Worm (Caenorhabditis elegans) whole organism, mixed stage, embryonic: ENCODE data around the gene gpr-2.

Source experiments
- M03D4.4 ChIP-seq: sonication (generic microtip); optimal IDR thresholded peaks from 2 replicates; lab custom pipeline; 2017; ENCODE audit warnings: mild to moderate bottlenecking, missing genetic modification characterization, missing compliant biosample characterization
- bed-3 ChIP-seq: fragments of 200-800 bp; sonication (Bioruptor generic); optimal IDR thresholded peaks from 3 replicates; lab custom pipeline; 2018; ENCODE audit warnings: mild to moderate bottlenecking, missing genetic modification characterization, moderate library complexity, missing compliant biosample characterization
- blmp-1 ChIP-seq: fragments of 150-350 bp; optimal IDR thresholded peaks from 2 replicates; lab custom pipeline; 2014; ENCODE audit warnings: missing biosample characterization, missing genetic modification characterization
- ceh-39 ChIP-seq: fragments of 150-350 bp; optimal IDR thresholded peaks from 2 replicates; lab custom pipeline; 2014; ENCODE audit warnings: missing biosample characterization, missing genetic modification characterization
- ceh-43 ChIP-seq: fragments of 200-800 bp; sonication (Bioruptor generic); optimal IDR thresholded peaks from 2 replicates; lab custom pipeline; 2018; ENCODE audit warnings: mild to moderate bottlenecking, missing genetic modification characterization, moderate library complexity, missing compliant biosample characterization
- ceh-83 ChIP-seq: fragments of 200-800 bp; sonication (Bioruptor generic); optimal IDR thresholded peaks from 2 replicates; lab custom pipeline; 2018; ENCODE audit warnings: mild to moderate bottlenecking, missing genetic modification characterization, missing compliant biosample characterization
- cnd-1 ChIP-seq: fragments of 200-800 bp; sonication (Bioruptor generic); optimal IDR thresholded peaks from 2 replicates; lab custom pipeline; 2018; ENCODE audit warnings: mild to moderate bottlenecking, missing genetic modification characterization, missing compliant biosample characterization
- drap-1 ChIP-seq: fragments of 200-800 bp; sonication (Bioruptor generic); optimal IDR thresholded peaks from 3 replicates; lab custom pipeline; 2018; ENCODE audit warnings: mild to moderate bottlenecking, missing genetic modification characterization, missing compliant biosample characterization
- elt-1 ChIP-seq: sonication (generic microtip); optimal IDR thresholded peaks from 2 replicates; lab custom pipeline; 2017; ENCODE audit warnings: missing genetic modification characterization, mild to moderate bottlenecking, missing compliant biosample characterization, antibody characterized with exemption, moderate library complexity, borderline replicate concordance; ENCODE audit not compliant: insufficient read depth
- flh-1 ChIP-seq: fragments of 200-800 bp; sonication (Bioruptor generic); optimal IDR thresholded peaks from 2 replicates; lab custom pipeline; 2018; ENCODE audit warnings: mild to moderate bottlenecking, missing genetic modification characterization, moderate library complexity, missing compliant biosample characterization
- ham-2 ChIP-seq: fragments of 200-800 bp; sonication (Bioruptor generic); optimal IDR thresholded peaks from 2 replicates; lab custom pipeline; 2018; ENCODE audit warnings: mild to moderate bottlenecking, missing genetic modification characterization, missing compliant biosample characterization
- hlh-1 ChIP-seq: fragments of 150-350 bp; optimal IDR thresholded peaks from 2 replicates; lab custom pipeline; 2014; ENCODE audit warnings: missing biosample characterization, missing genetic modification reagents, missing genetic modification characterization
- lin-13 ChIP-seq: fragments of 150-350 bp; optimal IDR thresholded peaks from 2 replicates; lab custom pipeline; 2014; ENCODE audit warnings: missing biosample characterization, missing genetic modification characterization
- lin-32 ChIP-seq: fragments of 200-800 bp; sonication (Bioruptor generic); optimal IDR thresholded peaks from 2 replicates; lab custom pipeline; 2018; ENCODE audit warnings: mild to moderate bottlenecking, missing genetic modification characterization, missing compliant biosample characterization
- lsy-2 ChIP-seq: fragments of 150-350 bp; optimal IDR thresholded peaks from 2 replicates; lab custom pipeline; 2014; ENCODE audit warnings: missing biosample characterization, missing genetic modification characterization
- mab-5 ChIP-seq: fragments of 150-350 bp; optimal IDR thresholded peaks from 2 replicates; lab custom pipeline; 2014; ENCODE audit warnings: missing biosample characterization, missing genetic modification characterization
- mep-1 ChIP-seq: fragments of 150-350 bp; optimal IDR thresholded peaks from 2 replicates; lab custom pipeline; 2017; ENCODE audit warnings: missing biosample characterization, missing genetic modification reagents, missing genetic modification characterization, inconsistent platforms
- mls-2 ChIP-seq: sonication (generic microtip); optimal IDR thresholded peaks from 2 replicates; lab custom pipeline; 2016; ENCODE audit warnings: mild to moderate bottlenecking, missing genetic modification characterization, moderate library complexity, missing compliant biosample characterization
- nhr-12 ChIP-seq: fragments of 150-350 bp; optimal IDR thresholded peaks from 2 replicates; lab custom pipeline; 2014; ENCODE audit warnings: missing biosample characterization, missing genetic modification characterization
- nhr-2 ChIP-seq: fragments of 150-350 bp; optimal IDR thresholded peaks from 2 replicates; lab custom pipeline; 2014; ENCODE audit warnings: missing biosample characterization, missing genetic modification characterization
- nhr-237 ChIP-seq: fragments of 150-350 bp; optimal IDR thresholded peaks from 2 replicates; lab custom pipeline; 2014; ENCODE audit warnings: missing biosample characterization, missing genetic modification characterization
- nhr-28 ChIP-seq: fragments of 150-350 bp; optimal IDR thresholded peaks from 2 replicates; lab custom pipeline; 2014; ENCODE audit warnings: missing biosample characterization, missing genetic modification characterization
- nhr-76 ChIP-seq: sonication (generic microtip); optimal IDR thresholded peaks from 2 replicates; lab custom pipeline; 2017; ENCODE audit warnings: missing biosample characterization, missing genetic modification characterization
- pha-4 ChIP-seq: fragments of 150-350 bp; optimal IDR thresholded peaks from 2 replicates; lab custom pipeline; 2018; ENCODE audit warnings: missing biosample characterization, missing genetic modification reagents, missing genetic modification characterization
- sem-2 ChIP-seq: fragments of 200-800 bp; sonication (Bioruptor generic); optimal IDR thresholded peaks from 2 replicates; lab custom pipeline; 2018; ENCODE audit warnings: mild to moderate bottlenecking, missing genetic modification characterization, missing compliant biosample characterization
- snpc-4 ChIP-seq: fragments of 150-350 bp; optimal IDR thresholded peaks from 2 replicates; lab custom pipeline; 2014; ENCODE audit warnings: missing biosample characterization, missing genetic modification characterization
- sptf-1 ChIP-seq: sonication (generic microtip); optimal IDR thresholded peaks from 2 replicates; lab custom pipeline; 2017; ENCODE audit warnings: mild to moderate bottlenecking, missing genetic modification characterization, moderate library complexity, missing compliant biosample characterization
- tbx-8 ChIP-seq: fragments of 200-800 bp; sonication (Bioruptor generic); optimal IDR thresholded peaks from 2 replicates; lab custom pipeline; 2018; ENCODE audit warnings: mild to moderate bottlenecking, missing genetic modification characterization, moderate library complexity, missing compliant biosample characterization
- unc-120 ChIP-seq: sonication (generic microtip); optimal IDR thresholded peaks from 2 replicates; lab custom pipeline; 2017; ENCODE audit warnings: missing genetic modification characterization, missing compliant biosample characterization; ENCODE audit not compliant: poor library complexity, severe bottlenecking
- unc-39 ChIP-seq: fragments of 150-350 bp; optimal IDR thresholded peaks from 2 replicates; lab custom pipeline; 2014; ENCODE audit warnings: missing biosample characterization, missing genetic modification characterization
- zip-8 ChIP-seq: fragments of 150-350 bp; optimal IDR thresholded peaks from 2 replicates; lab custom pipeline; 2014; ENCODE audit warnings: missing biosample characterization, missing genetic modification characterization
- ztf-11 ChIP-seq: fragments of 150-350 bp; optimal IDR thresholded peaks from 2 replicates; lab custom pipeline; 2014; ENCODE audit warnings: missing biosample characterization, missing genetic modification characterization

Gene gpr-2

DNA sequence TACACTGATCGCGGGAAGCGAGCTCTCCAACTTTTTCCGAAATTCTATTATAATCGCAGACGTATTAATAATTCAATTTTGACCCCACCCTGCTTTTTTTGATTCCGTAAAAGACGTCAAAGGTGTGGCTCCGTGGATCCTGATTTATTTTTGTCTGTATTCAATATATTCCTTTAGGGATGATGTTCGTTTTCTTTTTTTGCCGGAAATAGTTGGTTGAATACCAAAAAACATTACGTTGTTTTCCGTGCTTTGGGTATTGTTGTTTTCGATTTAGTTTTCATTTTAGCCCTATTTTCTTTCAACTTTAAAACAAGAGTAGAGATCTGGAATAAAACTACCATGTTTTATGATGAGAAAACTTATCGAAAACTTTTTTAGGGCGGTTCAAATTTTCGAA is 16.3 kb downstream of the gpr-2 start:
- no peak for TF ChIP-seq ceh-39 (tag; lab: Kevin White, UChicago)
- TF ChIP-seq drap-1 (GFP tag; lab: Kevin White, UChicago): no peak
- TF ChIP-seq unc-39 (tag; lab: Kevin White, UChicago): no peak
- no peak for TF ChIP-seq ceh-83
- no peak for TF ChIP-seq cnd-1 (tag; lab: Kevin White, UChicago)
- no peak for TF ChIP-seq elt-1 (tag; lab: Kevin White, UChicago)
- TF ChIP-seq mls-2: no peak
- no peak for TF ChIP-seq blmp-1 (tag; lab: Kevin White, UChicago)
- TF ChIP-seq ham-2 (GFP tag; lab: Kevin White, UChicago): no peak
- no peak for TF ChIP-seq ztf-11 (tag; lab: Kevin White, UChicago)
- no peak for TF ChIP-seq flh-1 (GFP tag; lab: Kevin White, UChicago)
- TF ChIP-seq lin-32 (GFP tag; lab: Kevin White, UChicago): no peak
- no peak for TF ChIP-seq nhr-28
- no peak for TF ChIP-seq nhr-2 (tag; lab: Kevin White, UChicago)
- no peak for TF ChIP-seq mab-5 (tag; lab: Kevin White, UChicago)
- no peak for TF ChIP-seq zip-8
- TF ChIP-seq nhr-76: no peak
- no peak for TF ChIP-seq sptf-1
- no peak for TF ChIP-seq hlh-1 (tag; lab: Kevin White, UChicago)
- TF ChIP-seq, all 35 proteins: peak for 0

DNA sequence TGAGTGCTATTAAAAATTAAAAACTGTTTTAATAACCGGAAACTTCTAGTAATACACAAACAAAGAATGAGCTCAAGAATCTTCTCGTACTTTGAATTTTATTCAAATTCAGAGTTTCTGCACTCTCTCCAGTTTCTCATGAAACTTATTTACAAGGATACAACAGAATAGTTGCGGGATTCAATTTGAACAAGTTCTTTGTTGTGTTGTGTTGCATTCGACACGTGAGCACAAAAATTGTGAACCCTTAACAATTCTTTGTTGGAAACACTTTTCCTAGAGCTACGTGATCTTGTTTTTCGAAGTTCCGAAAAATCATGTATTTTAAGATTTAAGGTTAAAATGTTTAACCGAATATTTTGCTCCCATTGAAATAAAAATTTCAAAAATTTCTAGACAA is 19.2 kb downstream of the gpr-2 start:
- TF ChIP-seq lin-32 (GFP tag; lab: Kevin White, UChicago) (no peak), lsy-2 (tag; lab: Kevin White, UChicago) (no peak), elt-1 (tag; lab: Kevin White, UChicago) (no peak), mls-2 (no peak), snpc-4 (tag; lab: Kevin White, UChicago) (no peak), cnd-1 (tag; lab: Kevin White, UChicago) (no peak), lin-13 (tag; lab: Kevin White, UChicago) (no peak)
- TF ChIP-seq, all 35 proteins: peak for 0

DNA sequence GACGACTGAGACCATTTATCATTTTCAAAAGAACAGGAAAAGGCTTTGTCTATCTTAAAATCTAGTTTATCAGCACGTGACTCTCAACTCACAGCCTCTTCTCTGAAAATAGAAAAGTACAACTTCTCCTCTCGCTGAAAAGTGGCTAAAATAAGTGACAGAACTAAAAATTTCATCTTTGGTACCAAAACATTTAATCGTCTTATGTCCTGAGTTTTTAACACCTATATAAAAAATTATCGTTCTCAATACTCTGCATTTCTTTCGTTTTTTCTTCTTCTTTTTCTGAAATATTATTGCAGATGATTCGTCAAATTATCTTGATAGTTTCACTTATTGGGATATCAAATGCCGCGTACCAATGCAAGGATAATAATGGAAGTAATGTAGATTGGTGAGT is 26.0 kb downstream of the gpr-2 start, which contains the start of gene crn-6:
crn-6 (plus strand) TSS at position 301 of the 400 bp plus-strand sequence.
- TF ChIP-seq mep-1 (tag; lab: Kevin White, UChicago): no peak

DNA sequence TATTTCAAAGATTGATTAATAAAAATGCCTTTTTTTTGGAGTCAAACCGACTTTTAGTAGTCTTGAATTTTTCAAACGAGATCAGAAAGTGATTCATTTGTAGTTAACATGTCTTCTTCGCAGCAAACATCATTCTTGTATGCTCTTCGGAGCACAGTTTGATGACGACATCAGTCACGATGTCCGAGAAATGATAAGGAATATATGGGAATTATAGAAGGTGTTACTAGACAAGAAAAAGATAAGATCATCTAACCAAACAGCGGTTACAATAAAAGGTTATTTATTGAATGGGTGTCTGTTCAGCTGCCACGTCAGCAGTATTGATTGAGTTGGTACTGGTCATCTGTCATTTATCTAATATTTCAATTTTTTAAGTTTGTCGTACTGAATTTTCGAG is 26.6 kb downstream of the gpr-2 start:
- TF ChIP-seq drap-1 (GFP tag; lab: Kevin White, UChicago) (no peak), pha-4 (tag; lab: Kevin White, UChicago) (no peak), nhr-12 (tag; lab: Kevin White, UChicago) (no peak), elt-1 (tag; lab: Kevin White, UChicago) (no peak), ceh-83 (no peak), lin-13 (tag; lab: Kevin White, UChicago) (no peak), mep-1 (tag; lab: Kevin White, UChicago) (no peak), sptf-1 (no peak), nhr-28 (no peak), mab-5 (tag; lab: Kevin White, UChicago) (no peak), nhr-237 (tag; lab: Kevin White, UChicago) (no peak), M03D4.4 (no peak)

DNA sequence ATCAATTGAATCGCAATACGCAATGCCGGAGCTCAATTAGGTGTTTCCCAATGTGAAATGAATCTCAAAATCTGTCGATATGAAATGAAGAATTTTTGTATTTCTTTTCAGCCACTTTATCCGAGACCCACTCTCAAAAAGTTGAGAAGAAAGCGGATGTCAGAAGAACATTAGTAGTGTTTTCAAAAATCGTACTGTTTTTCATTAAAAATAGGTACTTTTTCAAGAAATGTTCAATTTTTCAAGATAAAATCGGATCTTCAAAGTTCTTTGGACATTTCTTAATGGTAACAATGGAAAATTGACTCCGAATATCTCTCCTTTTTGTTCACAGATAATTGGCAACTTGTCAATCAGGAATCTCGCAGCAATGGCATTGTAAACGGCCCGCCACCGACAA is 31.7 kb downstream of the gpr-2 start, which contains the start of gene flp-25:
flp-25 (plus strand) TSS at position 301 of the 400 bp plus-strand sequence.
- TF ChIP-seq nhr-2 (tag; lab: Kevin White, UChicago) (no peak), zip-8 (no peak), pha-4 (tag; lab: Kevin White, UChicago) (no peak), bed-3 (GFP tag; lab: Kevin White, UChicago) (no peak), ceh-43 (GFP tag; lab: Kevin White, UChicago) (no peak), unc-120 (tag; lab: Kevin White, UChicago) (no peak), ceh-83 (no peak), snpc-4 (tag; lab: Kevin White, UChicago) (no peak), tbx-8 (no peak), blmp-1 (tag; lab: Kevin White, UChicago) (no peak), lin-32 (GFP tag; lab: Kevin White, UChicago) (no peak), lin-13 (tag; lab: Kevin White, UChicago) (no peak), sem-2 (no peak), nhr-76 (no peak), elt-1 (tag; lab: Kevin White, UChicago) (no peak), nhr-28 (no peak), unc-39 (tag; lab: Kevin White, UChicago) (no peak)
